Worm (Caenorhabditis elegans): ENCODE measurements around the gene R07E5.17.

ce11 chrIII:4407144-4407543 is 2.9 kb upstream of the R07E5.17 start, which contains the start of gene prdx-3:
- TF ChIP-seq ama-1 (optimal IDR thresholded peaks at IDR 0.05) (no peak), ama-1 (GFP tag; optimal IDR thresholded peaks at IDR 0.05) (no peak), T07F8.4 (tag; optimal IDR thresholded peaks at IDR 0.05) (no peak), fkh-3 (tag; optimal IDR thresholded peaks at IDR 0.05) (no peak), rpc-1 (optimal IDR thresholded peaks at IDR 0.05) (no peak), rpc-1 (tag; optimal IDR thresholded peaks at IDR 0.05) (no peak), hlh-12 (tag; optimal IDR thresholded peaks at IDR 0.05) (no peak), unc-62 (GFP tag; optimal IDR thresholded peaks at IDR 0.05) (no peak)

Measured in whole organism, young adult.